Fruit fly (Drosophila melanogaster) whole organism, wandering third instar larva: ENCODE data around the gene Dr.

Experiments
- Abd-B ChIP-seq: fragments of >200 bp; optimal IDR thresholded peaks from 2 replicates; lab custom pipeline; 2017; ENCODE audit warnings: missing biosample characterization, missing genetic modification characterization
- CrebA ChIP-seq: fragments of 200-800 bp; sonication (Bioruptor generic); optimal IDR thresholded peaks from 2 replicates; lab custom pipeline; 2016; ENCODE audit warnings: missing biosample characterization, mild to moderate bottlenecking, missing genetic modification characterization, borderline replicate concordance
- Dfd ChIP-seq: fragments of >200 bp; optimal IDR thresholded peaks from 2 replicates; lab custom pipeline; 2017; ENCODE audit warnings: missing biosample characterization, missing genetic modification characterization
- Dif ChIP-seq: fragments of 200-275, 200-300 bp; sonication (Bioruptor generic); optimal IDR thresholded peaks from 2 replicates; lab custom pipeline; 2018; ENCODE audit warnings: missing biosample characterization, missing genetic modification characterization; ENCODE audit not compliant: partially characterized antibody
- GATAd ChIP-seq: sonication (Bioruptor generic); optimal IDR thresholded peaks from 2 replicates; lab custom pipeline; 2016; ENCODE audit warnings: missing biosample characterization, missing genetic modification characterization
- HLH106 ChIP-seq: fragments of 200-800 bp; optimal IDR thresholded peaks from 3 replicates; lab custom pipeline; 2019; ENCODE audit warnings: missing biosample characterization, mild to moderate bottlenecking, missing genetic modification characterization, moderate library complexity
- Hnf4 ChIP-seq: fragments of 200-800 bp; sonication (Bioruptor generic); optimal IDR thresholded peaks from 2 replicates; lab custom pipeline; 2016; ENCODE audit warnings: missing biosample characterization, mild to moderate bottlenecking, missing genetic modification characterization
- Hr83 ChIP-seq: fragments of 200-300 bp; sonication (Bioruptor generic); optimal IDR thresholded peaks from 2 replicates; lab custom pipeline; 2016; ENCODE audit warnings: missing biosample characterization, mild to moderate bottlenecking, missing genetic modification characterization, moderate library complexity; ENCODE audit not compliant: poor library complexity, severe bottlenecking
- Mio ChIP-seq: sonication (Bioruptor generic); optimal IDR thresholded peaks from 2 replicates; lab custom pipeline; 2016; ENCODE audit warnings: missing biosample characterization, missing genetic modification characterization
- Myc ChIP-seq: fragments of >200 bp; optimal IDR thresholded peaks from 2 replicates; lab custom pipeline; 2017
- OdsH ChIP-seq: fragments of 200-800 bp; sonication (Bioruptor generic); optimal IDR thresholded peaks from 2 replicates; lab custom pipeline; 2016; ENCODE audit warnings: missing biosample characterization, mild to moderate bottlenecking, missing genetic modification characterization
- Rel ChIP-seq, 2 experiments: fragments of 200-800 bp; sonication (Bioruptor generic) in 1 of 2; optimal IDR thresholded peaks; 2 replicates in 1 of 2; 3 replicates in 1 of 2; lab custom pipeline; 2016 to 2019; ENCODE audit warnings: mild to moderate bottlenecking in 2 of 2, missing biosample characterization in 2 of 2, missing genetic modification characterization in 2 of 2, moderate library complexity in 1 of 2
- Sp1 ChIP-seq: fragments of 200-800 bp; sonication (Bioruptor generic); optimal IDR thresholded peaks from 3 replicates; lab custom pipeline; 2019; ENCODE audit warnings: missing biosample characterization, mild to moderate bottlenecking, missing genetic modification characterization, moderate library complexity
- br ChIP-seq: fragments of 200-800 bp; sonication (Bioruptor generic); optimal IDR thresholded peaks from 2 replicates; lab custom pipeline; 2016; ENCODE audit warnings: missing biosample characterization, missing genetic modification characterization
- brk ChIP-seq: fragments of 200-800 bp; sonication (Bioruptor generic); optimal IDR thresholded peaks from 2 replicates; lab custom pipeline; 2016; ENCODE audit warnings: missing biosample characterization, mild to moderate bottlenecking, missing genetic modification characterization
- dl ChIP-seq, 2 experiments: fragments of 175-275, 200-275 bp in 1 of 2; fragments of 200-275 bp in 1 of 2; sonication (Bioruptor generic); optimal IDR thresholded peaks; lab custom pipeline; 2018; ENCODE audit warnings: mild to moderate bottlenecking in 2 of 2, missing biosample characterization in 2 of 2, missing genetic modification characterization in 2 of 2, moderate library complexity in 2 of 2; ENCODE audit not compliant: partially characterized antibody in 2 of 2, insufficient read depth in 1 of 2
- dmrt93B ChIP-seq: fragments of 200-800 bp; sonication (Bioruptor generic); optimal IDR thresholded peaks from 2 replicates; lab custom pipeline; 2018; ENCODE audit warnings: missing biosample characterization, mild to moderate bottlenecking, missing genetic modification characterization
- dsf ChIP-seq: sonication (Bioruptor generic); optimal IDR thresholded peaks from 2 replicates; lab custom pipeline; 2016; ENCODE audit warnings: missing biosample characterization, missing genetic modification characterization, borderline replicate concordance
- ey ChIP-seq: fragments of 200-800 bp; sonication (Bioruptor generic); optimal IDR thresholded peaks from 2 replicates; lab custom pipeline; 2016; ENCODE audit warnings: missing biosample characterization, missing genetic modification characterization
- foxo ChIP-seq, 2 experiments: fragments of 200-800 bp; sonication (Bioruptor generic); optimal IDR thresholded peaks; 2 replicates in 1 of 2; 3 replicates in 1 of 2; lab custom pipeline; 2016 to 2017; ENCODE audit warnings: missing biosample characterization in 2 of 2, missing genetic modification characterization in 2 of 2
- fru ChIP-seq: fragments of 200-800 bp; sonication (Bioruptor generic); optimal IDR thresholded peaks from 3 replicates; lab custom pipeline; 2016; ENCODE audit warnings: missing biosample characterization, mild to moderate bottlenecking, missing genetic modification characterization
- h ChIP-seq: fragments of 200-800 bp; sonication (Bioruptor generic); optimal IDR thresholded peaks from 3 replicates; lab custom pipeline; 2016; ENCODE audit warnings: missing biosample characterization, mild to moderate bottlenecking, missing genetic modification characterization
- jim ChIP-seq: fragments of 175-275, 200-325 bp; sonication (Bioruptor generic); optimal IDR thresholded peaks from 2 replicates; lab custom pipeline; 2016; ENCODE audit warnings: missing biosample characterization, mild to moderate bottlenecking, missing genetic modification characterization
- pan ChIP-seq: fragments of >200 bp; optimal IDR thresholded peaks from 2 replicates; lab custom pipeline; 2017
- psq ChIP-seq: fragments of 200-800 bp; sonication (Bioruptor generic); optimal IDR thresholded peaks from 3 replicates; lab custom pipeline; 2017; ENCODE audit warnings: missing biosample characterization, mild to moderate bottlenecking, missing genetic modification characterization, moderate library complexity
- rgr ChIP-seq: fragments of 200-800 bp; sonication (Bioruptor generic); optimal IDR thresholded peaks from 3 replicates; lab custom pipeline; 2016; ENCODE audit warnings: missing biosample characterization, mild to moderate bottlenecking, missing genetic modification characterization
- sage ChIP-seq: fragments of 200-800 bp; sonication (Bioruptor generic); optimal IDR thresholded peaks from 2 replicates; lab custom pipeline; 2016; ENCODE audit warnings: missing biosample characterization, mild to moderate bottlenecking, missing genetic modification characterization
- sv ChIP-seq: fragments of 200-800 bp; sonication (Bioruptor generic); optimal IDR thresholded peaks from 3 replicates; lab custom pipeline; 2016; ENCODE audit warnings: missing biosample characterization, missing genetic modification characterization
- tai ChIP-seq: sonication (Bioruptor generic); optimal IDR thresholded peaks from 2 replicates; lab custom pipeline; 2016; ENCODE audit warnings: missing biosample characterization, missing genetic modification characterization
- usp ChIP-seq: fragments of >200 bp; optimal IDR thresholded peaks from 2 replicates; lab custom pipeline; 2017; ENCODE audit warnings: missing biosample characterization, missing genetic modification characterization
- woc ChIP-seq: sonication (Bioruptor generic); optimal IDR thresholded peaks from 2 replicates; lab custom pipeline; 2016; ENCODE audit warnings: missing biosample characterization, mild to moderate bottlenecking, missing genetic modification characterization

The Dr gene

dm6 chr3R:29570239-29570814, 14.1 kb downstream of the Dr start:
- TF ChIP-seq jim (no peak), Sp1 (GFP tag; lab: Kevin White, UChicago) (no peak), GATAd (no peak)

DNA sequence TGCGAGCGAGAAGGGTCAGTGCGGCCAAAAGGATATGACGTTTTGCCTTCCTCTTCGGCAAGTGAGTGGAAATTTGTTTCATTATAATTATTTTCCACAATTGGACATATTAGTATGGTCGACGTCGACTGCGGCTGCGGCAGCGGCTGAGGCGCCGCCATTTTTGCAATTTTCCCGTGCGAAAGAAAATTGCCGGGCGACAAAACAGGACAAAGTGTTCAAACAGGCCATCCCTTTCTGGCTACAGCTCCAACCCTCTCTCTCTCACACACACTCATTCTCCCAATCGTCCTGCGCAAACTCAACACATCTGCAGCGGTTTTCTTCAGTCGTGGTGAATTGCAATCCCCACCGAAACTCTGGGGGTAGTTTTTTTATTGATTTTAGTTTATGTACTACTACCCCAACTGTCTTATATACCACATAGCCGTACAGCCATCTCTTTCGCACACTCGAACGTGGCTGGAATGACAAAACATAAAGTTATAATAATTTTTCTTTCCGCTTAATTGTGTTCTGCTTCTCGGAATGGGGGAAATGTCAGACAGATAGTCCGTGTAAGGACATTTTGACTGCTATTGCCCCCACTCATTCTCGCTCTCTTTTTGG, 16.0 kb downstream of the Dr start:
- TF ChIP-seq Hnf4 (GFP tag; lab: Kevin White, UChicago), result no peak
- TF ChIP-seq HLH106 (tag; lab: Kevin White, UChicago), result no peak
- no peak for TF ChIP-seq Dif
- no peak for TF ChIP-seq GATAd
- no peak for TF ChIP-seq Abd-B (GFP tag; lab: Kevin White, UChicago)
- no peak for TF ChIP-seq dmrt93B
- no peak for TF ChIP-seq sv (GFP tag; lab: Kevin White, UChicago)

- TF ChIP-seq Dif (no peak), psq (GFP tag; lab: Kevin White, UChicago) (no peak), woc (GFP tag; lab: Kevin White, UChicago) (no peak), OdsH (GFP tag; lab: Kevin White, UChicago) (no peak), Hnf4 (GFP tag; lab: Kevin White, UChicago) (no peak), HLH106 (tag; lab: Kevin White, UChicago) (no peak), tai (no peak), CrebA (no peak), Dfd (GFP tag; lab: Kevin White, UChicago) (no peak), br (no peak), sage (GFP tag; lab: Kevin White, UChicago) (no peak), usp (no peak)
These were observed 19.8 kb downstream of the Dr start for dm6 chr3R:29576009-29576408.

DNA sequence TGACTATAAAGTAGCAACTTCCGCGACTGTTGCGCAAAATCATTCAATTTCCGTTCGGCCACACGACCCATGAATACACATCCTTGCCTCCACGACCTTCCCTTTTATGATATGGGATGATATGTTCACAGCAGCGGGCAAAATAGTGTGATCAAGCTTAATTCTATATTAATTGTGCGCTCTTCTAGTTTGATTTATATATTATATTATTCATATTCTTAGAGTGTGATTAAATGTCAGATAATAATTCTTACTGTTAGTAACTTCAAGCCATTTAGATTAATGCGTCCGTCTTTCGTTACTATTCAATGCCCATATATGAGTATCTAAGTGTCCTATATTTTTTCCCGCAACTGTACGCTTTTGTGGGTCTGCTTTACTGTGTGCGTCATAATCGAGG, 25.2 kb downstream of the Dr start:
- TF ChIP-seq Dif (no peak), dl (GFP tag; optimal IDR thresholded peaks at IDR 0.05; lab: Kevin White, UChicago; ENCODE audit: insufficient read depth in 1 of 2, partially characterized antibody in 2 of 2) (no peak), ey (GFP tag; lab: Kevin White, UChicago) (no peak), sage (GFP tag; lab: Kevin White, UChicago) (no peak), HLH106 (tag; lab: Kevin White, UChicago) (no peak), Myc (lab: Kevin White, UChicago) (no peak), pan (lab: Kevin White, UChicago) (no peak), Hr83 (GFP tag; lab: Kevin White, UChicago) (no peak), rgr (peak; percentile 27), fru (GFP tag; lab: Kevin White, UChicago) (no peak), dsf (GFP tag; lab: Kevin White, UChicago) (no peak), Sp1 (GFP tag; lab: Kevin White, UChicago) (peak; percentile 29), foxo (GFP tag; optimal IDR thresholded peaks at IDR 0.05; lab: Kevin White, UChicago) (peak in 1 of 2 experiments; percentile 12), OdsH (GFP tag; lab: Kevin White, UChicago) (peak; percentile 9), tai (no peak), h (peak; percentile 10), Rel (GFP tag; optimal IDR thresholded peaks at IDR 0.05; lab: Kevin White, UChicago) (no peak), Rel (tag; optimal IDR thresholded peaks at IDR 0.05; lab: Kevin White, UChicago) (no peak)

DNA sequence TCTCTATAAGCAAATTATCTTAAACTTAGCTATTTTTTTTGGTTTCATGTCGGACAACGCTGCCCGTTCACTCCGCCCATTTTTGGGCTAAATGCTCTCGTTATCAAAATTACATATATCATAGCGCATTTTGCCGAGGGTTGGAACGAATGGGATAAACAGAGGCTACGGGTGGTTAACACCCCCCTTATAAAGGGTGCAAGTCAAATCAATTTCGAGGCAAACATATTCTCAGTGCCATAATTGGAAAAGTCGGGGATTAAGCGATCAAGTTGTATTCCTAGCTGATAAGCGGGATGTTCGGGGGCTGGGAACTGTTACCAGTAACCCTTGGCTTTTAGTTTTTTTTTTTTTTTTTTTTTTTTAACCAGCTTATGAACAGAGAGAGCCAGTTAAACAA, 27.1 kb downstream of the Dr start:
- TF ChIP-seq jim (no peak), Dfd (GFP tag; lab: Kevin White, UChicago) (no peak), rgr (no peak), dmrt93B (no peak), Mio (GFP tag; lab: Kevin White, UChicago) (no peak), sv (GFP tag; lab: Kevin White, UChicago) (no peak), CrebA (no peak), HLH106 (tag; lab: Kevin White, UChicago) (no peak), ey (GFP tag; lab: Kevin White, UChicago) (no peak), woc (GFP tag; lab: Kevin White, UChicago) (no peak), usp (no peak), psq (GFP tag; lab: Kevin White, UChicago) (no peak), Abd-B (GFP tag; lab: Kevin White, UChicago) (no peak), br (no peak), dsf (GFP tag; lab: Kevin White, UChicago) (no peak), OdsH (GFP tag; lab: Kevin White, UChicago) (no peak), Sp1 (GFP tag; lab: Kevin White, UChicago) (no peak), brk (GFP tag; lab: Kevin White, UChicago) (no peak)
